Fruit fly (Drosophila melanogaster) whole organism, prepupa: Measurements from ENCODE around the gene Cand1.

Experiments used
- CG10631 ChIP-seq: fragments of 200-800 bp; sonication (Bioruptor generic); optimal IDR thresholded peaks from 2 replicates; lab custom pipeline; 2016; ENCODE audit warnings: missing biosample characterization, missing genetic modification characterization
- CG3032 ChIP-seq: fragments of 200-800 bp; optimal IDR thresholded peaks from 2 replicates; lab custom pipeline; 2019; ENCODE audit warnings: missing biosample characterization, mild to moderate bottlenecking, missing genetic modification characterization, moderate library complexity
- Eip75B ChIP-seq: fragments of 200-800 bp; sonication (Bioruptor generic); optimal IDR thresholded peaks from 3 replicates; lab custom pipeline; 2016; ENCODE audit warnings: missing biosample characterization, missing genetic modification characterization
- Ets96B ChIP-seq: fragments of 200-800 bp; optimal IDR thresholded peaks from 2 replicates; lab custom pipeline; 2019; ENCODE audit warnings: missing biosample characterization, mild to moderate bottlenecking, missing genetic modification characterization, moderate library complexity
- Met ChIP-seq: fragments of 200-800 bp; sonication (Bioruptor generic); optimal IDR thresholded peaks from 3 replicates; lab custom pipeline; 2016; ENCODE audit warnings: missing biosample characterization, missing genetic modification characterization
- achi ChIP-seq: fragments of 200-800 bp; sonication (Bioruptor generic); optimal IDR thresholded peaks from 3 replicates; lab custom pipeline; 2016; ENCODE audit warnings: missing biosample characterization, missing genetic modification characterization
- fd59A ChIP-seq: fragments of 200-800 bp; sonication (Bioruptor generic); optimal IDR thresholded peaks from 2 replicates; lab custom pipeline; 2017; ENCODE audit warnings: missing biosample characterization, mild to moderate bottlenecking, missing genetic modification characterization, missing genetic modification reagents
- fd85E ChIP-seq: fragments of 200-800 bp; sonication (Bioruptor generic); optimal IDR thresholded peaks from 3 replicates; lab custom pipeline; 2016; ENCODE audit warnings: missing biosample characterization, missing genetic modification characterization

- no peak for TF ChIP-seq CG10631 (GFP tag; lab: Kevin White, UChicago)
- no peak for TF ChIP-seq fd59A (GFP tag; lab: Kevin White, UChicago)
- TF ChIP-seq Met = no peak
- TF ChIP-seq achi (GFP tag; lab: Kevin White, UChicago) = no peak
- TF ChIP-seq CG3032 (tag; lab: Kevin White, UChicago) = no peak
- no peak for TF ChIP-seq fd85E (GFP tag; lab: Kevin White, UChicago)
- no peak for TF ChIP-seq Eip75B (GFP tag; lab: Kevin White, UChicago)
- TF ChIP-seq Ets96B (tag; lab: Kevin White, UChicago) = no peak
These were observed 13.8 kb upstream of the Cand1 start for dm6 chr2L:10376276-10376675.
